Worm (Caenorhabditis elegans) whole organism, young adult: ENCODE data around the gene C46F2.1.

Experiments
- C06A6.2 ChIP-seq: fragments of 200-800 bp; sonication (Bioruptor generic); conservative IDR thresholded peaks from 2 replicates; pipeline ENCODE4 v1.3.6; 2022; ENCODE audit warnings: missing genetic modification characterization, missing compliant biosample characterization
- F10E7.11 ChIP-seq: sonication (generic microtip); optimal IDR thresholded peaks from 2 replicates; lab custom pipeline; 2017; ENCODE audit warnings: mild to moderate bottlenecking, missing genetic modification characterization, moderate library complexity, missing compliant biosample characterization
- F52B5.7 ChIP-seq: sonication (generic microtip); optimal IDR thresholded peaks from 2 replicates; lab custom pipeline; 2016; ENCODE audit warnings: mild to moderate bottlenecking, missing genetic modification characterization, missing compliant biosample characterization
- F55B11.4 ChIP-seq: sonication (generic microtip); optimal IDR thresholded peaks from 2 replicates; lab custom pipeline; 2016; ENCODE audit warnings: missing compliant biosample characterization, missing genetic modification characterization, borderline replicate concordance; ENCODE audit not compliant: insufficient read depth
- F57A8.1 ChIP-seq: fragments of 200-800 bp; sonication (Bioruptor generic); optimal IDR thresholded peaks from 2 replicates; lab custom pipeline; 2018; ENCODE audit warnings: mild to moderate bottlenecking, missing genetic modification characterization, moderate library complexity, missing compliant biosample characterization
- T26A5.8 ChIP-seq: sonication (generic microtip); optimal IDR thresholded peaks from 2 replicates; lab custom pipeline; 2016; ENCODE audit warnings: missing genetic modification characterization, missing compliant biosample characterization
- Y53F4B.3 ChIP-seq: fragments of 200-800 bp; sonication (Bioruptor generic); IDR thresholded peaks from 2 replicates; pipeline ENCODE4 v1.3.6; 2022; ENCODE audit warnings: missing genetic modification reagents, missing genetic modification characterization, missing compliant biosample characterization
- Y53G8AR.9 ChIP-seq: fragments of 200-800 bp; sonication (Bioruptor generic); conservative IDR thresholded peaks from 2 replicates; pipeline ENCODE4 v1.3.6; 2022; ENCODE audit warnings: missing genetic modification reagents, missing genetic modification characterization, missing compliant biosample characterization
- ZK185.1 ChIP-seq: sonication (generic microtip); optimal IDR thresholded peaks from 2 replicates; lab custom pipeline; 2016; ENCODE audit warnings: mild to moderate bottlenecking, missing genetic modification characterization, missing compliant biosample characterization; ENCODE audit not compliant: poor library complexity, severe bottlenecking
- aptf-3 ChIP-seq: fragments of 200-800 bp; sonication (Bioruptor generic); IDR thresholded peaks from 2 replicates; pipeline ENCODE4 v1.3.6; 2022; ENCODE audit warnings: missing genetic modification characterization, missing compliant biosample characterization
- atf-7 ChIP-seq: sonication (generic microtip); optimal IDR thresholded peaks from 2 replicates; lab custom pipeline; 2017; ENCODE audit warnings: mild to moderate bottlenecking, missing genetic modification characterization, missing compliant biosample characterization
- attf-5 ChIP-seq: fragments of 200-800 bp; sonication (Bioruptor generic); optimal IDR thresholded peaks from 2 replicates; lab custom pipeline; 2018; ENCODE audit warnings: mild to moderate bottlenecking, missing genetic modification characterization, missing compliant biosample characterization
- attf-6 ChIP-seq: fragments of 200-800 bp; sonication (Bioruptor generic); IDR thresholded peaks from 2 replicates; pipeline ENCODE4 v1.3.6; 2022; ENCODE audit warnings: missing genetic modification reagents, missing genetic modification characterization, missing compliant biosample characterization
- bed-2 ChIP-seq: fragments of 200-800 bp; sonication (Bioruptor generic); IDR thresholded peaks from 2 replicates; pipeline ENCODE4 v1.3.6; 2022; ENCODE audit warnings: missing genetic modification reagents, missing genetic modification characterization, missing compliant biosample characterization
- cebp-1 ChIP-seq, 2 experiments: fragments of 200-800 bp in 1 of 2; sonication (Bioruptor generic) in 1 of 2; sonication (generic microtip) in 1 of 2; IDR thresholded peaks in 1 of 2; optimal IDR thresholded peaks in 1 of 2; 2 replicates each; pipeline versions ENCODE4 v1.3.6 to Lab custom; 2017 to 2022; ENCODE audit warnings: missing compliant biosample characterization in 2 of 2, missing genetic modification characterization in 2 of 2, mild to moderate bottlenecking in 1 of 2, missing genetic modification reagents in 1 of 2, moderate library complexity in 1 of 2
- ceh-27 ChIP-seq: fragments of 200-800 bp; sonication (Bioruptor generic); optimal IDR thresholded peaks from 2 replicates; lab custom pipeline; 2018; ENCODE audit warnings: mild to moderate bottlenecking, missing genetic modification characterization, moderate library complexity, missing compliant biosample characterization
- ceh-40 ChIP-seq: fragments of 200-800 bp; sonication (Bioruptor generic); IDR thresholded peaks from 2 replicates; pipeline ENCODE4 v1.3.6; 2022; ENCODE audit warnings: missing genetic modification characterization, missing compliant biosample characterization
- chd-7 ChIP-seq: sonication (generic microtip); optimal IDR thresholded peaks from 2 replicates; lab custom pipeline; 2016; ENCODE audit warnings: mild to moderate bottlenecking, missing genetic modification characterization, moderate library complexity, missing compliant biosample characterization
- dox-1 ChIP-seq: fragments of 200-800 bp; sonication (Bioruptor generic); IDR thresholded peaks from 2 replicates; pipeline ENCODE4 v1.3.6; 2022; ENCODE audit warnings: missing genetic modification reagents, missing genetic modification characterization, missing compliant biosample characterization
- dpff-1 ChIP-seq: sonication (generic microtip); optimal IDR thresholded peaks from 2 replicates; lab custom pipeline; 2017; ENCODE audit warnings: mild to moderate bottlenecking, missing genetic modification characterization, missing compliant biosample characterization
- efl-1 ChIP-seq: fragments of 150-350 bp; optimal IDR thresholded peaks from 2 replicates; lab custom pipeline; 2014; ENCODE audit warnings: missing biosample characterization, missing genetic modification reagents, missing genetic modification characterization
- egrh-3 ChIP-seq: fragments of 200-800 bp; sonication (Bioruptor generic); IDR thresholded peaks from 2 replicates; pipeline ENCODE4 v1.3.6; 2022; ENCODE audit warnings: missing genetic modification reagents, missing genetic modification characterization, missing compliant biosample characterization
- ekl-4 ChIP-seq: fragments of 200-800 bp; sonication (Bioruptor generic); IDR thresholded peaks from 2 replicates; pipeline ENCODE4 v1.3.6; 2022; ENCODE audit warnings: missing genetic modification reagents, missing genetic modification characterization, missing compliant biosample characterization
- ets-4 ChIP-seq: fragments of 200-800 bp; sonication (Bioruptor generic); optimal IDR thresholded peaks from 2 replicates; lab custom pipeline; 2018; ENCODE audit warnings: mild to moderate bottlenecking, missing genetic modification characterization, missing compliant biosample characterization
- him-1 ChIP-seq: sonication (generic microtip); optimal IDR thresholded peaks from 2 replicates; lab custom pipeline; 2016; ENCODE audit warnings: missing genotype, missing genetic modification reagents, missing genetic modification characterization, missing compliant biosample characterization
- hmg-1.2 ChIP-seq: fragments of 200-800 bp; sonication (Bioruptor generic); IDR thresholded peaks from 2 replicates; pipeline ENCODE4 v1.3.6; 2022; ENCODE audit warnings: missing genetic modification reagents, missing genetic modification characterization, missing compliant biosample characterization
- hsf-1 ChIP-seq: fragments of 200-800 bp; sonication (Bioruptor generic); IDR thresholded peaks from 2 replicates; pipeline ENCODE4 v1.3.6; 2022; ENCODE audit warnings: missing genetic modification reagents, missing genetic modification characterization, missing compliant biosample characterization
- lag-1 ChIP-seq: fragments of 200-800 bp; sonication (Bioruptor generic); IDR thresholded peaks from 2 replicates; pipeline ENCODE4 v1.3.6; 2022; ENCODE audit warnings: missing genetic modification reagents, missing genetic modification characterization, missing compliant biosample characterization
- let-526 ChIP-seq: fragments of 200-800 bp; sonication (Bioruptor generic); IDR thresholded peaks from 2 replicates; pipeline ENCODE4 v1.3.6; 2022; ENCODE audit warnings: missing genetic modification reagents, missing genetic modification characterization, missing compliant biosample characterization
- let-607 ChIP-seq, 2 experiments: fragments of 200-800 bp in 1 of 2; sonication (Bioruptor generic) in 1 of 2; sonication (generic microtip) in 1 of 2; optimal IDR thresholded peaks; 2 replicates each; lab custom pipeline; 2016 to 2018; ENCODE audit warnings: mild to moderate bottlenecking in 2 of 2, missing compliant biosample characterization in 2 of 2, missing genetic modification characterization in 2 of 2, moderate library complexity in 2 of 2, missing genotype in 1 of 2
- lin-26 ChIP-seq: fragments of 200-800 bp; sonication (Bioruptor generic); IDR thresholded peaks from 2 replicates; pipeline ENCODE4 v1.3.6; 2022; ENCODE audit warnings: missing genetic modification reagents, missing genetic modification characterization, missing compliant biosample characterization
- lin-40 ChIP-seq: sonication (generic microtip); optimal IDR thresholded peaks from 2 replicates; lab custom pipeline; 2016; ENCODE audit warnings: missing genetic modification characterization, mild to moderate bottlenecking, missing compliant biosample characterization, missing genotype, missing genetic modification reagents
- lir-1 ChIP-seq: fragments of 200-800 bp; sonication (Bioruptor generic); conservative IDR thresholded peaks from 2 replicates; pipeline ENCODE4 v1.3.6; 2022; ENCODE audit warnings: missing genetic modification reagents, missing genetic modification characterization, missing compliant biosample characterization
- madf-10 ChIP-seq: sonication (generic microtip); optimal IDR thresholded peaks from 2 replicates; lab custom pipeline; 2016; ENCODE audit warnings: mild to moderate bottlenecking, missing genetic modification characterization, missing compliant biosample characterization
- madf-8 ChIP-seq: fragments of 200-800 bp; sonication (Bioruptor generic); conservative IDR thresholded peaks from 2 replicates; pipeline ENCODE4 v1.3.6; 2022; ENCODE audit warnings: missing genetic modification reagents, missing genetic modification characterization, missing compliant biosample characterization
- mel-28 ChIP-seq: sonication (generic microtip); optimal IDR thresholded peaks from 2 replicates; lab custom pipeline; 2016; ENCODE audit warnings: borderline replicate concordance, mild to moderate bottlenecking, missing genetic modification characterization, missing compliant biosample characterization
- mes-4 ChIP-seq: sonication (generic microtip); optimal IDR thresholded peaks from 2 replicates; lab custom pipeline; 2016; ENCODE audit warnings: missing genotype, missing genetic modification characterization, missing compliant biosample characterization
- mxl-1 ChIP-seq: sonication (generic microtip); optimal IDR thresholded peaks from 2 replicates; lab custom pipeline; 2016; ENCODE audit warnings: missing genetic modification characterization, missing compliant biosample characterization
- nhr-27 ChIP-seq: fragments of 200-800 bp; sonication (Bioruptor generic); optimal IDR thresholded peaks from 2 replicates; lab custom pipeline; 2018; ENCODE audit warnings: mild to moderate bottlenecking, missing genetic modification characterization, moderate library complexity, missing compliant biosample characterization
- nhr-80 ChIP-seq: sonication (generic microtip); optimal IDR thresholded peaks from 2 replicates; lab custom pipeline; 2016; ENCODE audit warnings: missing genetic modification characterization, missing compliant biosample characterization
- nhr-90 ChIP-seq: sonication (generic microtip); optimal IDR thresholded peaks from 2 replicates; lab custom pipeline; 2016; ENCODE audit warnings: missing genotype, mild to moderate bottlenecking, missing genetic modification characterization, missing compliant biosample characterization
- repo-1 ChIP-seq: sonication (generic microtip); optimal IDR thresholded peaks from 2 replicates; lab custom pipeline; 2017; ENCODE audit warnings: mild to moderate bottlenecking, missing genetic modification characterization, missing compliant biosample characterization
- sptf-2 ChIP-seq: fragments of 200-800 bp; sonication (Bioruptor generic); optimal IDR thresholded peaks from 2 replicates; lab custom pipeline; 2018; ENCODE audit warnings: mild to moderate bottlenecking, missing genetic modification characterization, missing compliant biosample characterization
- tlf-1 ChIP-seq: fragments of 200-800 bp; sonication (Bioruptor generic); optimal IDR thresholded peaks from 2 replicates; lab custom pipeline; 2018; ENCODE audit warnings: mild to moderate bottlenecking, missing genetic modification characterization, missing compliant biosample characterization
- ztf-22 ChIP-seq: fragments of 200-800 bp; sonication (Bioruptor generic); optimal IDR thresholded peaks from 2 replicates; lab custom pipeline; 2018; ENCODE audit warnings: mild to moderate bottlenecking, missing genetic modification characterization, moderate library complexity, missing compliant biosample characterization
- ztf-25 ChIP-seq: fragments of 200-800 bp; sonication (Bioruptor generic); IDR thresholded peaks from 2 replicates; pipeline ENCODE4 v1.3.6; 2022; ENCODE audit warnings: missing genetic modification reagents, missing genetic modification characterization, missing compliant biosample characterization
- ztf-26 ChIP-seq: sonication (generic microtip); optimal IDR thresholded peaks from 2 replicates; lab custom pipeline; 2017; ENCODE audit warnings: missing genetic modification characterization, missing compliant biosample characterization
- ztf-3 ChIP-seq: fragments of 200-800 bp; sonication (Bioruptor generic); optimal IDR thresholded peaks from 2 replicates; lab custom pipeline; 2018; ENCODE audit warnings: mild to moderate bottlenecking, missing genetic modification characterization, missing compliant biosample characterization

C46F2.1 gene

ce11 chrX:8083919-8084318 is 6.1 kb downstream of the C46F2.1 start, which contains the start of gene K07E3.4:
Gene K07E3.4 (minus strand): TSS chrX:8084018.
- TF ChIP-seq Y53F4B.3 (no peak), ztf-26 (tag; lab: Kevin White, UChicago) (peak; percentile 70), cebp-1 (GFP tag; IDR thresholded peaks at IDR 0.05; lab: Robert Waterston, UW) (peak; percentile 28; the same call in 1 of the 2 replicates), cebp-1 (tag; optimal IDR thresholded peaks at IDR 0.05; lab: Kevin White, UChicago) (peak; percentile 76), C06A6.2 (peak; percentile 48; the same call in 1 of the 2 replicates), sptf-2 (no peak), dox-1 (GFP tag; lab: Robert Waterston, UW) (peak; percentile 63; the same call in 1 of the 2 replicates), hsf-1 (no peak), mel-28 (tag; lab: Kevin White, UChicago) (no peak), atf-7 (tag; lab: Kevin White, UChicago) (peak; percentile 54), let-607 (tag; optimal IDR thresholded peaks at IDR 0.05; lab: Kevin White, UChicago) (peak in 1 of 2 experiments; percentile 20), let-526 (no peak), ztf-22 (peak; percentile 77), T26A5.8 (tag; lab: Kevin White, UChicago) (no peak), ztf-3 (no peak), attf-5 (GFP tag; lab: Kevin White, UChicago) (peak; percentile 58), madf-8 (GFP tag; lab: Robert Waterston, UW) (no peak), dpff-1 (no peak), nhr-90 (tag; lab: Kevin White, UChicago) (peak; percentile 33), aptf-3 (GFP tag; lab: Robert Waterston, UW) (no peak), lin-40 (tag; lab: Kevin White, UChicago) (peak; percentile 66), ceh-27 (peak; percentile 27), F10E7.11 (tag; lab: Kevin White, UChicago) (no peak), ztf-25 (no peak), lir-1 (GFP tag; lab: Robert Waterston, UW) (peak; percentile 47; the same call in 1 of the 2 replicates), bed-2 (no peak), ZK185.1 (tag; lab: Kevin White, UChicago) (peak; percentile 9), mxl-1 (tag; lab: Kevin White, UChicago) (no peak), ceh-40 (no peak), ekl-4 (GFP tag; lab: Robert Waterston, UW) (no peak), tlf-1 (GFP tag; lab: Kevin White, UChicago) (peak; percentile 19), ets-4 (peak; percentile 8), F55B11.4 (tag; lab: Kevin White, UChicago) (no peak), efl-1 (no peak), lin-26 (GFP tag; lab: Robert Waterston, UW) (peak; percentile 68; the same call in 1 of the 2 replicates), hmg-1.2 (peak; percentile 55; the same call in 1 of the 2 replicates), nhr-80 (tag; lab: Kevin White, UChicago) (peak; percentile 64), Y53G8AR.9 (GFP tag; lab: Robert Waterston, UW) (0 out of 2 replicates have a peak, but pooled peaks have one; percentile 23), chd-7 (peak; percentile 62), repo-1 (peak; percentile 33), F57A8.1 (GFP tag; lab: Kevin White, UChicago) (no peak), egrh-3 (GFP tag; lab: Robert Waterston, UW) (no peak), mes-4 (tag; lab: Kevin White, UChicago) (no peak), him-1 (tag; lab: Kevin White, UChicago) (no peak), attf-6 (no peak), madf-10 (tag; lab: Kevin White, UChicago) (peak; percentile 22), lag-1 (GFP tag; lab: Robert Waterston, UW) (no peak), F52B5.7 (no peak), nhr-27 (no peak)
